Fruit fly (Drosophila melanogaster): ENCODE data around the gene CG7573.

Gene CG7573

DNA sequence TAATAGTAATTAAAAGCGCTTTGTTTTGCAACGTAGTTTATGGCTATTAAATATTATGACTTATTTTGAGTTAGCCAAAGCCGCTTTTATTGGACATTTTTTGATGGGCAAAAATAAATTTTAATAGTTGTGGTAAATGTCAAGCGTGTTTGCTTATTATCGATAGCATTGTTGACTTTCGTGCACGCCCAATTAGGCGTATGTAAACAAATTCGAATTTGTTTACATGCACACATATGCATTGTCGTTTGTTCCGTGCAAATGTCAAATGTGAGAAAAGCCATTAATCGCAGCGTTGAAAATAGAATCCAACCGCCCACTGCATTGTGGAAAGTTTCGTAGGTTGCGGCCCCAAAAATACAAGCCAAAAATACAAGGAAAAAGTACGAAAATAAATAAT lies 34.0 kb downstream of the CG7573 start (continued):
- TF ChIP-seq CG3281 (GFP tag; optimal IDR thresholded peaks at IDR 0.05) (no peak), kah (GFP tag; optimal IDR thresholded peaks at IDR 0.05) (peak; percentile 15), CG15696 (tag; optimal IDR thresholded peaks at IDR 0.05) (peak; percentile 67), NC2α (GFP tag; optimal IDR thresholded peaks at IDR 0.05) (no peak), dan (GFP tag; IDR thresholded peaks at IDR 0.05) (no peak), CG17385 (GFP tag; optimal IDR thresholded peaks at IDR 0.05) (no peak), HLH4C (GFP tag; IDR thresholded peaks at IDR 0.05; ENCODE audit: partially characterized antibody) (no peak), CG12071 (GFP tag; optimal IDR thresholded peaks at IDR 0.05) (peak; percentile 25), PHDP (tag; optimal IDR thresholded peaks at IDR 0.05) (no peak), CG31224 (GFP tag; IDR thresholded peaks at IDR 0.05) (no peak), CoRest (tag; optimal IDR thresholded peaks at IDR 0.05) (no peak), D (optimal IDR thresholded peaks at IDR 0.05) (no peak), D (GFP tag; optimal IDR thresholded peaks at IDR 0.05) (no peak), Dad (GFP tag; optimal IDR thresholded peaks at IDR 0.05) (no peak), CG2199 (GFP tag; IDR thresholded peaks at IDR 0.05) (no peak), CG9437 (GFP tag; optimal IDR thresholded peaks at IDR 0.05) (no peak), Adf1 (GFP tag; IDR thresholded peaks at IDR 0.05) (no peak), en (GFP tag; optimal IDR thresholded peaks at IDR 0.05) (no peak), sim (GFP tag; IDR thresholded peaks at IDR 0.05) (no peak), org-1 (GFP tag; optimal IDR thresholded peaks at IDR 0.05) (no peak), lab (GFP tag; optimal IDR thresholded peaks at IDR 0.05) (peak; percentile 14), Blimp-1 (GFP tag; optimal IDR thresholded peaks at IDR 0.05) (peak; percentile 30), pfk (GFP tag; optimal IDR thresholded peaks at IDR 0.05) (no peak), croc (GFP tag; conservative IDR thresholded peaks at IDR 0.05) (no peak), stwl (tag; optimal IDR thresholded peaks at IDR 0.05) (no peak), CTCF (GFP tag; optimal IDR thresholded peaks at IDR 0.05) (peak; percentile 15), Bdp1 (GFP tag; optimal IDR thresholded peaks at IDR 0.05) (no peak), CG11560 (tag; IDR thresholded peaks at IDR 0.05) (no peak), CG14710 (tag; optimal IDR thresholded peaks at IDR 0.05) (peak; percentile 22), CG16863 (GFP tag; optimal IDR thresholded peaks at IDR 0.05) (no peak), zfh2 (GFP tag; optimal IDR thresholded peaks at IDR 0.05) (no peak), Atf6 (GFP tag; IDR thresholded peaks at IDR 0.05) (no peak), CG31441 (GFP tag; IDR thresholded peaks at IDR 0.05) (no peak), Oli (tag; optimal IDR thresholded peaks at IDR 0.05) (no peak), CG14441 (GFP tag; IDR thresholded peaks at IDR 0.05) (no peak), CG12942 (GFP tag; optimal IDR thresholded peaks at IDR 0.05) (no peak), Bgb (GFP tag; IDR thresholded peaks at IDR 0.05; ENCODE audit: partially characterized antibody) (no peak), nau (GFP tag; optimal IDR thresholded peaks at IDR 0.05) (peak; percentile 23), psq (GFP tag; optimal IDR thresholded peaks at IDR 0.05) (no peak), sisA (GFP tag; IDR thresholded peaks at IDR 0.05) (no peak), kay (GFP tag; optimal IDR thresholded peaks at IDR 0.05) (no peak), CG9817 (tag; optimal IDR thresholded peaks at IDR 0.05) (no peak), Abd-B (GFP tag; optimal IDR thresholded peaks at IDR 0.05) (no peak), CG6813 (GFP tag; optimal IDR thresholded peaks at IDR 0.05) (peak; percentile 28), phol (tag; optimal IDR thresholded peaks at IDR 0.05) (no peak), CG1233 (GFP tag; optimal IDR thresholded peaks at IDR 0.05) (peak; percentile 48), MTF-1 (GFP tag; optimal IDR thresholded peaks at IDR 0.05; ENCODE audit: borderline replicate concordance) (peak; percentile 6), Jarid2 (GFP tag; optimal IDR thresholded peaks at IDR 0.05) (no peak)

All from whole organism, embryonic.